Worm (Caenorhabditis elegans): ENCODE results near the gene bed-1.

The bed-1 gene

DNA sequence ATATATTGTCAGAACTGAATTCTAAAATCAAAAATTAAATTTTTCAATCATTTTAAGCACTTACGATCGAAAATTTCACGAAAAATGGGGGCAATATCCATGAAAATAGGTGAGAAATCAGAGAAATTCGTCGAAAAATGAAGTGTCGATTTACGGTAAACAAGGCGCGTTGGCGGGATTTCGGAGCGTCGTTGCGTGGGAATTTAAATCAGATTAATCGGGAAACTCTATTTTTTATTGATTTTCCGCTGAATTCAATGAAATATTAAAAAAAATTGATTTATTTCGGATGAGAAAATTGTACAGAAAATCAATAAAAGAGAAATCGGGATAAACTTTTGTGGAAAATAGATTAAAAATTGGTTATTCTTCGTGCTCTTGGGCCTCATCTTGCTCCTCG is 5.5 kb downstream of the bed-1 start, which contains the start of gene Y39B6A.13 (continued):
- TF ChIP-seq dpl-1 (GFP tag; optimal IDR thresholded peaks at IDR 0.05) (peak; percentile 21), Y95B8A.8 (GFP tag; IDR thresholded peaks at IDR 0.05) (no peak), efl-1 (GFP tag; optimal IDR thresholded peaks at IDR 0.05) (peak; percentile 15)

DNA sequence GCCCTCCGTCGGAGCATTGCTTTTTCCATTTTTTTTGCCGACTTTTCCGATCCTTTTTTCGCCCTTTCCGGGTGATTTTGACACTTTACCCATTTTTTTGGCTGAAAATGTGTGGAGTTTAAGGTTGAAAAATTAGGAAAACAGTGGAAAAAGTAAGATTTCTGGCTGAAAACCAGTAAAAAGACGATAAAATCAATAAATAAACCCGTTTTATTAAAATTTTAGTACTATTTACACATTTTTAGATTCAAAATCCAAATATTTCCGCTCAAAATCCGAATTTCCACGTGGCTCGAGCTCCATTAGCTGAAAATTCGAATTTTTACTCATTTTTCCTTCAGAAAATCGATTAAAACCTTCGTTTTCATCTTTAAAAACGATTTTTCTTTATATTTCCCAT is 6.4 kb downstream of the bed-1 start, which contains the start of gene pro-3:
Gene pro-3 (minus strand): TSS at position 101 of the 400 bp plus-strand sequence.
- TF ChIP-seq K11D2.4 (GFP tag; IDR thresholded peaks at IDR 0.05) (no peak), dox-1 (GFP tag; IDR thresholded peaks at IDR 0.05) (no peak), Y56A3A.18 (GFP tag; IDR thresholded peaks at IDR 0.05) (no peak)

DNA sequence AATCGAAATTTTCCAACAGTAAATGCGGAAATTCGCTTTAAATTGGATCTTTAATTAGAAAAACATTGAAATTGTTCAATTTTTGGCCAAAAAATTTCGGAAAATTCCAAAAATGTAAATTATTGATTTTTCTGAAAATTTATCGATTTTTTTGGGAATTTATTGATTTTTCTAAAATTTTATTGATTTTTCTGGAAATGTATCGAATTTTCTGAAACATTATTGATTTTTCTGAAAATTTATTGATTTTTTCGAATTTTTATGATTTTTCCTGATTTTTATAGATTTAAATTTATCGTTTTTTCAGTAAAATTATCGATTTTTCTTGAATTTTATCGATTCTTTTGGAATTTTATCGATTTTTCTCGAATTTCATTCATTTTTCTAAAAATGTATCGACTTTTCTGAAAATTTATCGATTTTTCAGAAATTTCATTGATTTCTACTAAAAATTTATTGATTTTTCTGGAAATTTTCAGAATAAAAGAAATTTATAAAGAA is 7.8 kb downstream of the bed-1 start:
- TF ChIP-seq hlh-12 (tag; optimal IDR thresholded peaks at IDR 0.05) (no peak), ceh-79 (tag; optimal IDR thresholded peaks at IDR 0.05) (no peak), snpc-3.4 (tag; optimal IDR thresholded peaks at IDR 0.05) (no peak), T26A5.8 (tag; optimal IDR thresholded peaks at IDR 0.05) (no peak), lin-26 (GFP tag; IDR thresholded peaks at IDR 0.05) (no peak), pha-4 (tag; optimal IDR thresholded peaks at IDR 0.05) (no peak), ceh-40 (GFP tag; IDR thresholded peaks at IDR 0.05) (no peak), B0336.3 (GFP tag; IDR thresholded peaks at IDR 0.05) (no peak), efl-1 (GFP tag; optimal IDR thresholded peaks at IDR 0.05) (no peak), ztf-22 (GFP tag; optimal IDR thresholded peaks at IDR 0.05) (no peak), rpc-1 (optimal IDR thresholded peaks at IDR 0.05) (no peak), rpc-1 (tag; optimal IDR thresholded peaks at IDR 0.05) (no peak), hlh-26 (GFP tag; conservative IDR thresholded peaks at IDR 0.05) (no peak), lin-35 (GFP tag; optimal IDR thresholded peaks at IDR 0.05) (no peak), rec-8 (tag; optimal IDR thresholded peaks at IDR 0.05) (no peak), lsl-1 (GFP tag; optimal IDR thresholded peaks at IDR 0.05) (no peak), egl-44 (GFP tag; IDR thresholded peaks at IDR 0.05) (no peak), mcd-1 (GFP tag; IDR thresholded peaks at IDR 0.05) (no peak)

DNA sequence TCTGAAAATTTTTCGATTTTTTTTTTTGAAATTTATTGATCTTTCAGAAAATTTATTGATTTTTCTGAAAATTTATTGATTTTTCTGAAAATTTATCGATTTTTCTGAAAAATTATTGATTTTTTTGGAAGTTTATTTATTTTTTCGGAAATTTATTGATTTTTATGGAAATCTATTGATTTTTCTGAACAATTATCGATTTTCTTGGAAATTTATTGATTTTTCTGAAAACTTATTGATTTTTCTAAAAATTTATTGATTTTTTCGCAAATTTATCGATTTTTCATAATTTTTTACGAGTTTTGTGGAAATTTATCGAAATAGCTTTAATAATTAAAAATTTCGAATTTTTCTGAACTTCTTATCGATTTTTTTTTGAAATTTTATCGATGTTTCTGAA is 17.7 kb downstream of the bed-1 start:
- TF ChIP-seq ekl-4 (GFP tag; IDR thresholded peaks at IDR 0.05): no peak
- TF ChIP-seq hrde-1 (tag; optimal IDR thresholded peaks at IDR 0.05; ENCODE audit: borderline replicate concordance): no peak
- no peak for TF ChIP-seq ztf-25 (GFP tag; IDR thresholded peaks at IDR 0.05)
- no peak for TF ChIP-seq aptf-3 (GFP tag; IDR thresholded peaks at IDR 0.05)
- TF ChIP-seq ceh-91 (GFP tag; IDR thresholded peaks at IDR 0.05): no peak
- TF ChIP-seq F37B4.10 (GFP tag; IDR thresholded peaks at IDR 0.05): no peak
- no peak for TF ChIP-seq him-1 (tag; optimal IDR thresholded peaks at IDR 0.05)
- no peak for TF ChIP-seq somi-1 (GFP tag; optimal IDR thresholded peaks at IDR 0.05)
- no peak for TF ChIP-seq hmg-1.2 (GFP tag; IDR thresholded peaks at IDR 0.05)
- no peak for TF ChIP-seq madf-8 (GFP tag; conservative IDR thresholded peaks at IDR 0.05)
- no peak for TF ChIP-seq rcor-1 (GFP tag; IDR thresholded peaks at IDR 0.05)
- TF ChIP-seq K11D2.4 (GFP tag; IDR thresholded peaks at IDR 0.05): no peak
- no peak for TF ChIP-seq Y67H2A.10 (GFP tag; conservative IDR thresholded peaks at IDR 0.05)
- TF ChIP-seq gei-17 (GFP tag; optimal IDR thresholded peaks at IDR 0.05): no peak
- TF ChIP-seq dpff-1 (tag; optimal IDR thresholded peaks at IDR 0.05): no peak
- TF ChIP-seq bed-2 (GFP tag; IDR thresholded peaks at IDR 0.05): no peak
- no peak for TF ChIP-seq lir-1 (GFP tag; conservative IDR thresholded peaks at IDR 0.05)
- no peak for TF ChIP-seq xnd-1 (tag; optimal IDR thresholded peaks at IDR 0.05)
- no peak for TF ChIP-seq C06A6.2 (GFP tag; conservative IDR thresholded peaks at IDR 0.05)

All from whole organism, young adult.